Fruit fly (Drosophila melanogaster) whole organism, wandering third instar larva: ENCODE data around the gene CG42327.
A peak's percentile ranks its signal among the peaks of the same experiment; 100 is the strongest.

Experiments used
- CG9705 ChIP-seq: fragments of 200-800 bp; sonication (Bioruptor generic); optimal IDR thresholded peaks from 2 replicates; lab custom pipeline; 2018; ENCODE audit warnings: missing biosample characterization, mild to moderate bottlenecking, missing genetic modification characterization
- GATAd ChIP-seq: sonication (Bioruptor generic); optimal IDR thresholded peaks from 2 replicates; lab custom pipeline; 2016; ENCODE audit warnings: missing biosample characterization, missing genetic modification characterization
- HLH106 ChIP-seq: fragments of 200-800 bp; optimal IDR thresholded peaks from 3 replicates; lab custom pipeline; 2019; ENCODE audit warnings: missing biosample characterization, mild to moderate bottlenecking, missing genetic modification characterization, moderate library complexity
- Sp1 ChIP-seq: fragments of 200-800 bp; sonication (Bioruptor generic); optimal IDR thresholded peaks from 3 replicates; lab custom pipeline; 2019; ENCODE audit warnings: missing biosample characterization, mild to moderate bottlenecking, missing genetic modification characterization, moderate library complexity
- dl ChIP-seq, 2 experiments: fragments of 175-275, 200-275 bp in 1 of 2; fragments of 200-275 bp in 1 of 2; sonication (Bioruptor generic); optimal IDR thresholded peaks; lab custom pipeline; 2018; ENCODE audit warnings: mild to moderate bottlenecking in 2 of 2, missing biosample characterization in 2 of 2, missing genetic modification characterization in 2 of 2, moderate library complexity in 2 of 2; ENCODE audit not compliant: partially characterized antibody in 2 of 2, insufficient read depth in 1 of 2
- jim ChIP-seq: fragments of 175-275, 200-325 bp; sonication (Bioruptor generic); optimal IDR thresholded peaks from 2 replicates; lab custom pipeline; 2016; ENCODE audit warnings: missing biosample characterization, mild to moderate bottlenecking, missing genetic modification characterization
- pan ChIP-seq: fragments of >200 bp; optimal IDR thresholded peaks from 2 replicates; lab custom pipeline; 2017
- psq ChIP-seq: fragments of 200-800 bp; sonication (Bioruptor generic); optimal IDR thresholded peaks from 3 replicates; lab custom pipeline; 2017; ENCODE audit warnings: missing biosample characterization, mild to moderate bottlenecking, missing genetic modification characterization, moderate library complexity
- tai ChIP-seq: sonication (Bioruptor generic); optimal IDR thresholded peaks from 2 replicates; lab custom pipeline; 2016; ENCODE audit warnings: missing biosample characterization, missing genetic modification characterization
- woc ChIP-seq: sonication (Bioruptor generic); optimal IDR thresholded peaks from 2 replicates; lab custom pipeline; 2016; ENCODE audit warnings: missing biosample characterization, mild to moderate bottlenecking, missing genetic modification characterization

DNA sequence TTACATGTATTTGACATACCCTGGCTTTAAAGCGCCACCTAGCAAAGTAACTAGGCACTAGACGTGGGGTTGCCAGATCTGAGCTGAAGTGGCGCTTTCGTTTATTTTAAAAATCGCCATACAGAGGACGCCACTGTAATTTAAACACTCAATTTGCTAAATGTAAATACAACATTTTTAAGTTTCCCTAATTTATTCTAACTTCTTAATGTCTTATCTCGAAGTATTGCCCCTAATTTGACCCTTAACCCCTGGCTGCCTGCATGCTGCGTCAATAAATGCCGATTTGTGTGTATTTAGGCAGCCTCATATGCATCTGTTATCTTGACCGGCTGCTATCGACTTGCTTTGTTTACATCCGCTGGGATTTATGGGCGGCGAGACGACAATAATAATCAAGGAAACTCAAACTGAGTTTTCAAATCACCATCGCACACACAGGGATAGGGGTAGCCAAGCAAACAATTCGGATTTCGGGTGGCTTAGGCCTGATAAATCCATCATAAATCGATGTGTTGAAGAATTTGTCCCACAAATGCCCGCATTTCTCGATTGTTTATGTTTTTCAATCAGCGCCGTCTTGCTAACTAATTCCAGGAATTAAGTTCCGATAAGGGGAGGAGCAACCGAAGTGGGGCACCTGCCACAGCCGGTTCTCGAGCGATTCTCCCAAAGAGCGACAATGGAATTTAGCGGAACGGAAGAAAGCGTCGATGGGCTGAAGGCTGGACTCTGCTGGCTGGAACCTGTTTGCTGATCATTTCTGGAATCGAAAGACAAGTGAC is 42.5 kb upstream of the CG42327 start:
- TF ChIP-seq dl (GFP tag; optimal IDR thresholded peaks at IDR 0.05; lab: Kevin White, UChicago; ENCODE audit: insufficient read depth in 1 of 2, partially characterized antibody in 2 of 2) (no peak), jim (GFP tag; lab: Kevin White, UChicago) (no peak), Sp1 (GFP tag; lab: Kevin White, UChicago) (no peak), tai (GFP tag; lab: Kevin White, UChicago) (peak; percentile 74), psq (peak; percentile 40), CG9705 (peak; percentile 0), pan (no peak), GATAd (GFP tag; lab: Kevin White, UChicago) (no peak), woc (GFP tag; lab: Kevin White, UChicago) (no peak), HLH106 (tag; lab: Kevin White, UChicago) (peak; percentile 49)
